Worm (Caenorhabditis elegans) whole organism, L1 larva: Measurements from ENCODE around the gene T09B9.1.

Source experiments
- C16A3.4 ChIP-seq: fragments of 150-350 bp; optimal IDR thresholded peaks from 2 replicates; lab custom pipeline; 2014; ENCODE audit warnings: missing biosample characterization, missing genetic modification characterization
- F16B12.6 ChIP-seq: fragments of 150-350 bp; optimal IDR thresholded peaks from 2 replicates; lab custom pipeline; 2014; ENCODE audit warnings: missing biosample characterization, missing genetic modification characterization
- aha-1 ChIP-seq: fragments of 150-350 bp; optimal IDR thresholded peaks from 2 replicates; lab custom pipeline; 2014; ENCODE audit warnings: missing biosample characterization, missing genetic modification characterization
- blmp-1 ChIP-seq: fragments of 150-350 bp; optimal IDR thresholded peaks from 2 replicates; lab custom pipeline; 2014; ENCODE audit warnings: missing biosample characterization, missing genetic modification characterization
- ceh-8 ChIP-seq: fragments of 200-800 bp; sonication (Bioruptor generic); optimal IDR thresholded peaks from 2 replicates; lab custom pipeline; 2018; ENCODE audit warnings: mild to moderate bottlenecking, missing genetic modification characterization, moderate library complexity, missing compliant biosample characterization
- ceh-82 ChIP-seq, 3 experiments: fragments of 150-350 bp in 1 of 3; sonication (generic microtip) in 2 of 3; optimal IDR thresholded peaks; 2 replicates each; lab custom pipeline; 2014 to 2017; ENCODE audit warnings: missing biosample characterization in 3 of 3, missing genetic modification characterization in 3 of 3
- dsc-1 ChIP-seq: sonication (generic microtip); optimal IDR thresholded peaks from 2 replicates; lab custom pipeline; 2016; ENCODE audit warnings: mild to moderate bottlenecking, missing genetic modification characterization, missing compliant biosample characterization
- efl-3 ChIP-seq: fragments of 200-800 bp; sonication (Bioruptor generic); optimal IDR thresholded peaks from 2 replicates; lab custom pipeline; 2018; ENCODE audit warnings: mild to moderate bottlenecking, missing genetic modification characterization, missing compliant biosample characterization
- egl-13 ChIP-seq: sonication (generic microtip); optimal IDR thresholded peaks from 2 replicates; lab custom pipeline; 2016; ENCODE audit warnings: missing genotype, missing genetic modification reagents, missing genetic modification characterization, missing compliant biosample characterization
- egl-27 ChIP-seq, 2 experiments: fragments of 150-350 bp in 1 of 2; sonication (generic microtip); optimal IDR thresholded peaks; 3 replicates each; lab custom pipeline; 2017 to 2018; ENCODE audit warnings: missing biosample characterization in 2 of 2, missing genetic modification characterization in 2 of 2, missing genetic modification reagents in 2 of 2
- ets-5 ChIP-seq: fragments of 200-800 bp; sonication (Bioruptor generic); IDR thresholded peaks from 2 replicates; pipeline ENCODE4 v1.3.6; 2022; ENCODE audit warnings: missing genetic modification characterization, missing compliant biosample characterization
- fkh-4 ChIP-seq: sonication (generic microtip); optimal IDR thresholded peaks from 2 replicates; lab custom pipeline; 2016; ENCODE audit warnings: missing compliant biosample characterization, missing genetic modification characterization, borderline replicate concordance
- fkh-8 ChIP-seq: sonication (generic microtip); optimal IDR thresholded peaks from 2 replicates; lab custom pipeline; 2016; ENCODE audit warnings: mild to moderate bottlenecking, missing genetic modification characterization, missing compliant biosample characterization
- grh-1 ChIP-seq: fragments of 200-800 bp; sonication (Bioruptor generic); IDR thresholded peaks from 2 replicates; pipeline ENCODE4 v1.3.6; 2022; ENCODE audit warnings: missing genetic modification reagents, missing genetic modification characterization, missing compliant biosample characterization
- lin-14 ChIP-seq: fragments of 200-800 bp; sonication (Bioruptor generic); optimal IDR thresholded peaks from 2 replicates; lab custom pipeline; 2018; ENCODE audit warnings: mild to moderate bottlenecking, missing genetic modification characterization, moderate library complexity, missing compliant biosample characterization
- lin-35 ChIP-seq, 2 experiments: fragments of 150-350 bp; optimal IDR thresholded peaks; 2 replicates each; lab custom pipeline; 2014; ENCODE audit warnings: missing biosample characterization in 2 of 2, missing genetic modification characterization in 2 of 2, missing genetic modification reagents in 2 of 2
- lin-39 ChIP-seq: fragments of 150-350 bp; optimal IDR thresholded peaks from 2 replicates; lab custom pipeline; 2014; ENCODE audit warnings: missing biosample characterization, missing genetic modification reagents, missing genetic modification characterization
- lir-3 ChIP-seq: sonication (generic microtip); optimal IDR thresholded peaks from 2 replicates; lab custom pipeline; 2016; ENCODE audit warnings: mild to moderate bottlenecking, missing genetic modification characterization, moderate library complexity, missing compliant biosample characterization; ENCODE audit not compliant: poor library complexity
- lsy-2 ChIP-seq, 2 experiments: fragments of 150-350 bp; optimal IDR thresholded peaks; 2 replicates each; lab custom pipeline; 2014; ENCODE audit warnings: missing biosample characterization in 2 of 2, missing genetic modification characterization in 2 of 2
- mep-1 ChIP-seq: fragments of 150-350 bp; optimal IDR thresholded peaks from 2 replicates; lab custom pipeline; 2014; ENCODE audit warnings: missing biosample characterization, missing genetic modification characterization
- nhr-12 ChIP-seq: sonication (generic microtip); optimal IDR thresholded peaks from 2 replicates; lab custom pipeline; 2017; ENCODE audit warnings: missing biosample characterization, missing genetic modification characterization
- nhr-19 ChIP-seq: fragments of 200-800 bp; sonication (Bioruptor generic); conservative IDR thresholded peaks from 2 replicates; pipeline ENCODE4 v1.3.6; 2022; ENCODE audit warnings: missing genetic modification characterization, missing compliant biosample characterization
- nhr-20 ChIP-seq: sonication (generic microtip); optimal IDR thresholded peaks from 2 replicates; lab custom pipeline; 2016; ENCODE audit warnings: mild to moderate bottlenecking, missing genetic modification characterization, missing compliant biosample characterization
- nhr-237 ChIP-seq: fragments of 150-350 bp; optimal IDR thresholded peaks from 2 replicates; lab custom pipeline; 2014; ENCODE audit warnings: missing biosample characterization, missing genetic modification characterization
- nhr-47 ChIP-seq: sonication (generic microtip); optimal IDR thresholded peaks from 2 replicates; lab custom pipeline; 2016; ENCODE audit warnings: mild to moderate bottlenecking, missing genetic modification characterization, moderate library complexity, missing compliant biosample characterization
- nhr-71 ChIP-seq: sonication (generic microtip); optimal IDR thresholded peaks from 2 replicates; lab custom pipeline; 2016; ENCODE audit warnings: mild to moderate bottlenecking, missing genetic modification characterization, moderate library complexity, missing compliant biosample characterization
- nhr-77 ChIP-seq: fragments of 150-350 bp; optimal IDR thresholded peaks from 2 replicates; lab custom pipeline; 2014; ENCODE audit warnings: missing biosample characterization, missing genetic modification characterization
- nhr-84 ChIP-seq: sonication (generic microtip); optimal IDR thresholded peaks from 2 replicates; lab custom pipeline; 2017; ENCODE audit warnings: missing biosample characterization, missing genetic modification characterization
- nhr-85 ChIP-seq: sonication (generic microtip); peaks from one replicate; lab custom pipeline; 2016; ENCODE audit warnings: missing genetic modification characterization, inconsistent platforms, missing compliant biosample characterization
- pqm-1 ChIP-seq: sonication (generic microtip); optimal IDR thresholded peaks from 3 replicates; lab custom pipeline; 2017; ENCODE audit warnings: missing biosample characterization, missing genetic modification characterization
- snpc-4 ChIP-seq: fragments of 150-350 bp; optimal IDR thresholded peaks from 2 replicates; lab custom pipeline; 2014; ENCODE audit warnings: missing biosample characterization, missing genetic modification characterization
- snu-23 ChIP-seq: sonication (generic microtip); optimal IDR thresholded peaks from 2 replicates; lab custom pipeline; 2016; ENCODE audit warnings: missing genetic modification characterization, missing compliant biosample characterization
- sox-4 ChIP-seq: sonication (generic microtip); optimal IDR thresholded peaks from 2 replicates; lab custom pipeline; 2016; ENCODE audit warnings: missing genetic modification characterization, missing compliant biosample characterization
- sup-37 ChIP-seq: fragments of 200-800 bp; sonication (Bioruptor generic); optimal IDR thresholded peaks from 2 replicates; lab custom pipeline; 2018; ENCODE audit warnings: mild to moderate bottlenecking, missing genetic modification characterization, missing compliant biosample characterization
- swsn-7 ChIP-seq: sonication (generic microtip); optimal IDR thresholded peaks from 2 replicates; lab custom pipeline; 2016; ENCODE audit warnings: missing genetic modification characterization, missing compliant biosample characterization
- tbx-2 ChIP-seq: sonication (generic microtip); optimal IDR thresholded peaks from 2 replicates; lab custom pipeline; 2016; ENCODE audit warnings: missing genetic modification characterization, missing compliant biosample characterization
- unc-62 ChIP-seq: fragments of 150-350 bp; optimal IDR thresholded peaks from 2 replicates; lab custom pipeline; 2014; ENCODE audit warnings: missing biosample characterization, missing genetic modification reagents, missing genetic modification characterization
- xbp-1 ChIP-seq: sonication (generic microtip); optimal IDR thresholded peaks from 2 replicates; lab custom pipeline; 2016; ENCODE audit warnings: missing genetic modification characterization, missing compliant biosample characterization
- ztf-4 ChIP-seq: fragments of 150-350 bp; optimal IDR thresholded peaks from 2 replicates; lab custom pipeline; 2014; ENCODE audit warnings: missing biosample characterization, missing genetic modification characterization

The T09B9.1 gene

ce11 chrX:9756971-9757370, at the start of gene T09B9.1:
Gene T09B9.1, plus strand, starts transcription at chrX:9757271.
- TF ChIP-seq snu-23 (GFP tag; lab: Kevin White, UChicago) (no peak), nhr-84 (tag; lab: Kevin White, UChicago) (no peak), ets-5 (GFP tag; lab: Robert Waterston, UW) (no peak), lin-35 (GFP tag; optimal IDR thresholded peaks at IDR 0.05; lab: Kevin White, UChicago) (no peak), lsy-2 (tag; optimal IDR thresholded peaks at IDR 0.05; lab: Kevin White, UChicago) (no peak), lir-3 (tag; lab: Kevin White, UChicago) (no peak), ceh-82 (tag; optimal IDR thresholded peaks at IDR 0.05; lab: Kevin White, UChicago) (no peak), nhr-20 (tag; lab: Kevin White, UChicago) (no peak), ceh-8 (no peak), sox-4 (no peak), grh-1 (no peak)

- TF ChIP-seq blmp-1 (tag; lab: Kevin White, UChicago) (no peak), xbp-1 (no peak), pqm-1 (tag; lab: Kevin White, UChicago) (no peak), egl-13 (tag; lab: Kevin White, UChicago) (no peak), lsy-2 (tag; optimal IDR thresholded peaks at IDR 0.05; lab: Kevin White, UChicago) (no peak), lin-39 (tag; lab: Kevin White, UChicago) (no peak), F16B12.6 (no peak), lin-14 (GFP tag; lab: Kevin White, UChicago) (no peak), unc-62 (GFP tag; lab: Kevin White, UChicago) (no peak), swsn-7 (tag; lab: Kevin White, UChicago) (no peak)
- TF ChIP-seq, all 84 proteins: peak for 0
These were observed 47.6 kb upstream of the T09B9.1 start, which contains the start of gene F15G9.6 for ce11 chrX:9709462-9709861. Gene F15G9.6, plus strand, starts transcription at chrX:9709762.

- TF ChIP-seq nhr-12: no peak
- no peak for TF ChIP-seq ztf-4 (tag; lab: Kevin White, UChicago)
- no peak for TF ChIP-seq dsc-1 (tag; lab: Kevin White, UChicago)
- TF ChIP-seq efl-3 (GFP tag; lab: Kevin White, UChicago): no peak
- TF ChIP-seq nhr-237 (tag; lab: Kevin White, UChicago): no peak
- TF ChIP-seq nhr-19 (GFP tag; lab: Robert Waterston, UW): no peak
- TF ChIP-seq, all 84 proteins: peak for 0
These were observed 43.5 kb upstream of the T09B9.1 start, which contains the start of gene F15G9.2 for ce11 chrX:9713613-9714012. Gene F15G9.2, minus strand, starts transcription at chrX:9713713.

- TF ChIP-seq lir-3 (tag; lab: Kevin White, UChicago) (no peak), snpc-4 (no peak), xbp-1 (no peak), nhr-84 (tag; lab: Kevin White, UChicago) (no peak), C16A3.4 (tag; lab: Kevin White, UChicago) (no peak)
These were observed 39.8 kb upstream of the T09B9.1 start, which contains the start of gene him-4 for ce11 chrX:9717265-9717664. Gene him-4, plus strand, starts transcription at chrX:9717565.

ce11 chrX:9719070-9719469, 38.0 kb upstream of the T09B9.1 start:
- TF ChIP-seq nhr-47 (tag; lab: Kevin White, UChicago): no peak
- no peak for TF ChIP-seq tbx-2 (tag; lab: Kevin White, UChicago)
- TF ChIP-seq aha-1 (tag; lab: Kevin White, UChicago): no peak
- TF ChIP-seq nhr-71 (tag; lab: Kevin White, UChicago): no peak
- TF ChIP-seq mep-1: no peak
- TF ChIP-seq fkh-4 (tag; lab: Kevin White, UChicago): peak; percentile 77
- no peak for TF ChIP-seq lsy-2 (tag; optimal IDR thresholded peaks at IDR 0.05; lab: Kevin White, UChicago)
- no peak for TF ChIP-seq snu-23 (GFP tag; lab: Kevin White, UChicago)
- peak; percentile 96 for TF ChIP-seq dsc-1 (tag; lab: Kevin White, UChicago)
- no peak for TF ChIP-seq nhr-85
- TF ChIP-seq egl-27 (tag; optimal IDR thresholded peaks at IDR 0.05; lab: Kevin White, UChicago): no peak
- TF ChIP-seq sup-37 (GFP tag; lab: Kevin White, UChicago): no peak
- TF ChIP-seq fkh-8: no peak
- TF ChIP-seq F16B12.6: no peak
- no peak for TF ChIP-seq nhr-77 (tag; lab: Kevin White, UChicago)
- no peak for TF ChIP-seq lin-39 (tag; lab: Kevin White, UChicago)
